Worm (Caenorhabditis elegans) whole organism, L1 larva: ENCODE results near the gene Y55F3BR.1.

Source experiments
- jun-1 ChIP-seq: fragments of 150-350 bp; optimal IDR thresholded peaks from 2 replicates; lab custom pipeline; 2014; ENCODE audit warnings: missing biosample characterization, missing genetic modification reagents, missing genetic modification characterization
- lin-14 ChIP-seq: fragments of 200-800 bp; sonication (Bioruptor generic); optimal IDR thresholded peaks from 2 replicates; lab custom pipeline; 2018; ENCODE audit warnings: mild to moderate bottlenecking, missing genetic modification characterization, moderate library complexity, missing compliant biosample characterization
- lin-15B ChIP-seq: fragments of 150-350 bp; sonication (generic microtip); optimal IDR thresholded peaks from 3 replicates; lab custom pipeline; 2014; ENCODE audit warnings: missing biosample characterization, missing genetic modification characterization
- nhr-11 ChIP-seq: fragments of 150-350 bp; optimal IDR thresholded peaks from 2 replicates; lab custom pipeline; 2014; ENCODE audit warnings: missing biosample characterization, missing genetic modification characterization
- nhr-71 ChIP-seq: sonication (generic microtip); optimal IDR thresholded peaks from 2 replicates; lab custom pipeline; 2016; ENCODE audit warnings: mild to moderate bottlenecking, missing genetic modification characterization, moderate library complexity, missing compliant biosample characterization
- snpc-4 ChIP-seq: fragments of 150-350 bp; optimal IDR thresholded peaks from 2 replicates; lab custom pipeline; 2014; ENCODE audit warnings: missing biosample characterization, missing genetic modification characterization

ce11 chrIV:866828-867270 lies 7.7 kb upstream of the Y55F3BR.1 start:
- TF ChIP-seq jun-1 (tag; lab: Kevin White, UChicago), result peak; percentile 59
- peak; percentile 90 for TF ChIP-seq nhr-71 (tag; lab: Kevin White, UChicago)
- peak; percentile 77 for TF ChIP-seq lin-14 (GFP tag; lab: Kevin White, UChicago)
- TF ChIP-seq lin-15B (tag; lab: Kevin White, UChicago), result peak; percentile 52
- peak; percentile 99 for TF ChIP-seq snpc-4 (tag; lab: Kevin White, UChicago)
- peak; percentile 54 for TF ChIP-seq nhr-11
